Worm (Caenorhabditis elegans): ENCODE results near the gene hrpl-1.

- TF ChIP-seq sea-2 (GFP tag; optimal IDR thresholded peaks at IDR 0.05) (no peak), nhr-76 (tag; optimal IDR thresholded peaks at IDR 0.05) (no peak), ceh-9 (tag; optimal IDR thresholded peaks at IDR 0.05) (no peak), lin-15B (tag; optimal IDR thresholded peaks at IDR 0.05) (no peak)
Observed at ce11 chrII:6900708-6901107, 2.2 kb downstream of the hrpl-1 start.

Measured in whole organism, L3 larva.